Fruit fly (Drosophila melanogaster) whole organism, embryonic: ENCODE measurements around the gene CG5966.

Experiments used
- ATbp ChIP-seq: fragments of 200-800 bp; sonication (Bioruptor generic); optimal IDR thresholded peaks from 2 replicates; lab custom pipeline; 2017; ENCODE audit warnings: missing biosample characterization, mild to moderate bottlenecking, missing genetic modification characterization, missing genetic modification reagents
- Antp ChIP-seq: fragments of 200-800 bp; sonication (Bioruptor generic); optimal IDR thresholded peaks from 3 replicates; lab custom pipeline; 2016; ENCODE audit warnings: missing biosample characterization, missing genetic modification characterization
- Atf6 ChIP-seq: fragments of 200-800 bp; sonication (Bioruptor generic); IDR thresholded peaks from 2 replicates; pipeline ENCODE4 v1.3.6; 2022; ENCODE audit warnings: missing biosample characterization, missing genetic modification characterization
- CG10321 ChIP-seq: fragments of 200-800 bp; sonication (Bioruptor generic); IDR thresholded peaks from 2 replicates; pipeline ENCODE4 v1.3.6; 2022; ENCODE audit warnings: missing biosample characterization, missing genetic modification characterization
- CG11093 ChIP-seq: fragments of 200-800 bp; sonication (Bioruptor generic); IDR thresholded peaks from 3 replicates; pipeline ENCODE4 v1.3.6; 2022; ENCODE audit warnings: missing biosample characterization, missing genetic modification characterization
- CG11560 ChIP-seq: fragments of 200-800 bp; sonication (Bioruptor generic); IDR thresholded peaks from 3 replicates; pipeline ENCODE4 v1.3.6; 2022; ENCODE audit warnings: missing biosample characterization, missing genetic modification characterization
- CG12769 ChIP-seq: fragments of 200-800 bp; sonication (Bioruptor generic); optimal IDR thresholded peaks from 2 replicates; lab custom pipeline; 2019; ENCODE audit warnings: missing biosample characterization, mild to moderate bottlenecking, missing genetic modification characterization, moderate library complexity
- CG12942 ChIP-seq: fragments of 200-800 bp; sonication (Bioruptor generic); optimal IDR thresholded peaks from 3 replicates; lab custom pipeline; 2016; ENCODE audit warnings: missing biosample characterization, missing genetic modification characterization
- CG13287 ChIP-seq: fragments of 200-800 bp; sonication (Bioruptor generic); IDR thresholded peaks from 2 replicates; pipeline ENCODE4 v1.3.6; 2022; ENCODE audit warnings: missing biosample characterization, missing genetic modification characterization; ENCODE audit not compliant: partially characterized antibody
- CG14441 ChIP-seq: fragments of 200-800 bp; sonication (Bioruptor generic); IDR thresholded peaks from 2 replicates; pipeline ENCODE4 v1.3.6; 2022; ENCODE audit warnings: missing biosample characterization, missing genetic modification characterization
- CG16863 ChIP-seq: fragments of 200-800 bp; sonication (Bioruptor generic); optimal IDR thresholded peaks from 3 replicates; lab custom pipeline; 2016; ENCODE audit warnings: missing biosample characterization, missing genetic modification characterization
- CG17802 ChIP-seq: fragments of 200-800 bp; sonication (Bioruptor generic); optimal IDR thresholded peaks from 2 replicates; lab custom pipeline; 2018; ENCODE audit warnings: missing biosample characterization, mild to moderate bottlenecking, missing genetic modification characterization, moderate library complexity
- CG2129 ChIP-seq: fragments of 200-800 bp; sonication (Bioruptor generic); IDR thresholded peaks from 2 replicates; pipeline ENCODE4 v1.3.6; 2022; ENCODE audit warnings: missing biosample characterization, missing genetic modification characterization; ENCODE audit not compliant: partially characterized antibody
- CG4360 ChIP-seq: fragments of 200-800 bp; sonication (Bioruptor generic); IDR thresholded peaks from 2 replicates; pipeline ENCODE4 v1.3.6; 2022; ENCODE audit warnings: missing biosample characterization, missing genetic modification characterization
- CG43689 ChIP-seq: fragments of 200-800 bp; sonication (Bioruptor generic); IDR thresholded peaks from 2 replicates; pipeline ENCODE4 v1.3.6; 2022; ENCODE audit warnings: missing biosample characterization, missing genetic modification characterization
- CG6254 ChIP-seq: fragments of 200-800 bp; sonication (Bioruptor generic); optimal IDR thresholded peaks from 3 replicates; lab custom pipeline; 2017; ENCODE audit warnings: mild to moderate bottlenecking, missing biosample characterization, missing genetic modification reagents, missing genetic modification characterization
- CG6272 ChIP-seq: fragments of 200-800 bp; sonication (Bioruptor generic); IDR thresholded peaks from 2 replicates; pipeline ENCODE4 v1.3.6; 2022; ENCODE audit warnings: missing biosample characterization, missing genetic modification characterization
- CG6813 ChIP-seq: fragments of 200-800 bp; sonication (Bioruptor generic); optimal IDR thresholded peaks from 2 replicates; lab custom pipeline; 2017; ENCODE audit warnings: missing biosample characterization, missing genetic modification characterization, mild to moderate bottlenecking, moderate library complexity, missing genetic modification reagents
- CG6854 ChIP-seq: fragments of 200-800 bp; sonication (Bioruptor generic); optimal IDR thresholded peaks from 3 replicates; lab custom pipeline; 2017; ENCODE audit warnings: missing biosample characterization, mild to moderate bottlenecking, missing genetic modification characterization
- Dll ChIP-seq: fragments of 200-800 bp; sonication (Bioruptor generic); IDR thresholded peaks from 4 replicates; pipeline ENCODE4 v1.3.6; 2022; ENCODE audit warnings: missing biosample characterization, missing genetic modification characterization; ENCODE audit not compliant: partially characterized antibody
- E2f2 ChIP-seq: fragments of 200-800 bp; sonication (Bioruptor generic); IDR thresholded peaks from 2 replicates; pipeline ENCODE4 v1.3.6; 2022; ENCODE audit warnings: missing biosample characterization, missing genetic modification characterization
- Ets97D ChIP-seq: fragments of 200-800 bp; sonication (Bioruptor generic); optimal IDR thresholded peaks from 3 replicates; lab custom pipeline; 2016; ENCODE audit warnings: missing biosample characterization, missing genetic modification characterization
- GATAe ChIP-seq: fragments of 200-800 bp; sonication (Bioruptor generic); conservative IDR thresholded peaks from 2 replicates; pipeline ENCODE4 v1.3.6; 2022; ENCODE audit warnings: missing biosample characterization, missing genetic modification characterization
- HLH54F ChIP-seq: fragments of 200-800 bp; sonication (Bioruptor generic); optimal IDR thresholded peaks from 3 replicates; lab custom pipeline; 2016; ENCODE audit warnings: missing biosample characterization, missing genetic modification characterization
- Jarid2 ChIP-seq: fragments of 200-800 bp; sonication (Bioruptor generic); optimal IDR thresholded peaks from 3 replicates; lab custom pipeline; 2017; ENCODE audit warnings: mild to moderate bottlenecking, missing biosample characterization, missing genetic modification reagents, missing genetic modification characterization
- Mad ChIP-seq: fragments of 200-800 bp; sonication (Bioruptor generic); optimal IDR thresholded peaks from 2 replicates; lab custom pipeline; 2016; ENCODE audit warnings: missing biosample characterization, missing genetic modification characterization
- Mrtf ChIP-seq: fragments of 200-800 bp; sonication (Bioruptor generic); IDR thresholded peaks from 3 replicates; pipeline ENCODE4 v1.3.6; 2022; ENCODE audit warnings: missing biosample characterization, missing genetic modification characterization
- Neu2 ChIP-seq: fragments of 200-800 bp; sonication (Bioruptor generic); optimal IDR thresholded peaks from 3 replicates; lab custom pipeline; 2016; ENCODE audit warnings: missing biosample characterization, missing genetic modification characterization, borderline replicate concordance
- Optix ChIP-seq: fragments of 200-800 bp; sonication (Bioruptor generic); IDR thresholded peaks from 3 replicates; pipeline ENCODE4 v1.3.6; 2022; ENCODE audit warnings: missing biosample characterization, missing genetic modification characterization
- Spps ChIP-seq: fragments of 200-800 bp; sonication (Bioruptor generic); optimal IDR thresholded peaks from 2 replicates; lab custom pipeline; 2018; ENCODE audit warnings: missing biosample characterization, mild to moderate bottlenecking, missing genetic modification characterization
- Sry-β ChIP-seq: fragments of 200-800 bp; sonication (Bioruptor generic); optimal IDR thresholded peaks from 2 replicates; lab custom pipeline; 2018; ENCODE audit warnings: missing biosample characterization, mild to moderate bottlenecking, missing genetic modification characterization, moderate library complexity
- Trl ChIP-seq, 3 experiments: fragments of >200 bp in 2 of 3; fragments of 200-800 bp in 1 of 3; sonication (Bioruptor generic) in 1 of 3; optimal IDR thresholded peaks; 2 replicates in 1 of 3; 3 replicates in 2 of 3; lab custom pipeline; 2016 to 2017; ENCODE audit warnings: missing biosample characterization in 1 of 3, missing genetic modification characterization in 1 of 3
- bowl ChIP-seq: fragments of 200-800 bp; sonication (Bioruptor generic); IDR thresholded peaks from 2 replicates; pipeline ENCODE4 v1.3.6; 2022; ENCODE audit warnings: missing biosample characterization, missing genetic modification characterization
- br ChIP-seq: fragments of >200 bp; optimal IDR thresholded peaks from 2 replicates; lab custom pipeline; 2017
- crc ChIP-seq: fragments of 200-800 bp; sonication (Bioruptor generic); optimal IDR thresholded peaks from 2 replicates; lab custom pipeline; 2016; ENCODE audit warnings: missing biosample characterization, missing genetic modification characterization
- en ChIP-seq: fragments of 200-800 bp; sonication (Bioruptor generic); optimal IDR thresholded peaks from 2 replicates; lab custom pipeline; 2016; ENCODE audit warnings: missing biosample characterization, missing genetic modification characterization
- esg ChIP-seq: fragments of 200-800 bp; sonication (Bioruptor generic); conservative IDR thresholded peaks from 2 replicates; pipeline ENCODE4 v1.3.6; 2022; ENCODE audit warnings: missing biosample characterization, missing genetic modification characterization
- ftz-f1 ChIP-seq: fragments of 200-800 bp; sonication (Bioruptor generic); optimal IDR thresholded peaks from 2 replicates; lab custom pipeline; 2016; ENCODE audit warnings: missing biosample characterization, missing genetic modification characterization
- ham ChIP-seq: fragments of 200-800 bp; sonication (Bioruptor generic); IDR thresholded peaks from 2 replicates; pipeline ENCODE4 v1.3.6; 2022; ENCODE audit warnings: missing biosample characterization, missing genetic modification characterization
- hb ChIP-seq: fragments of 200-800 bp; sonication (Bioruptor generic); IDR thresholded peaks from 3 replicates; pipeline ENCODE4 v1.3.6; 2022; ENCODE audit warnings: missing biosample characterization, missing genetic modification characterization; ENCODE audit not compliant: partially characterized antibody
- hbn ChIP-seq: fragments of 200-800 bp; sonication (Bioruptor generic); IDR thresholded peaks from 2 replicates; pipeline ENCODE4 v1.3.6; 2022; ENCODE audit warnings: missing biosample characterization, missing genetic modification characterization; ENCODE audit not compliant: partially characterized antibody
- lbe ChIP-seq: fragments of 200-800 bp; sonication (Bioruptor generic); optimal IDR thresholded peaks from 2 replicates; lab custom pipeline; 2016; ENCODE audit warnings: missing biosample characterization, mild to moderate bottlenecking, missing genetic modification characterization
- nmo ChIP-seq: fragments of 200-800 bp; sonication (Bioruptor generic); optimal IDR thresholded peaks from 2 replicates; lab custom pipeline; 2018; ENCODE audit warnings: missing biosample characterization, mild to moderate bottlenecking, missing genetic modification characterization, moderate library complexity
- ranshi ChIP-seq: fragments of 200-800 bp; sonication (Bioruptor generic); IDR thresholded peaks from 2 replicates; pipeline ENCODE4 v1.3.6; 2022; ENCODE audit warnings: missing biosample characterization, missing genetic modification characterization
- row ChIP-seq: fragments of 200-800 bp; sonication (Bioruptor generic); IDR thresholded peaks from 3 replicates; pipeline ENCODE4 v1.3.6; 2022; ENCODE audit warnings: missing biosample characterization, missing genetic modification characterization
- scrt ChIP-seq: fragments of 200-800 bp; sonication (Bioruptor generic); optimal IDR thresholded peaks from 2 replicates; lab custom pipeline; 2018; ENCODE audit warnings: missing biosample characterization, mild to moderate bottlenecking, missing genetic modification characterization, moderate library complexity
- shn ChIP-seq: fragments of 200-800 bp; sonication (Bioruptor generic); optimal IDR thresholded peaks from 3 replicates; lab custom pipeline; 2016; ENCODE audit warnings: missing biosample characterization, missing genetic modification characterization
- tna ChIP-seq: fragments of 200-800 bp; sonication (Bioruptor generic); IDR thresholded peaks from 2 replicates; pipeline ENCODE4 v1.3.6; 2022; ENCODE audit warnings: missing biosample characterization, missing genetic modification characterization; ENCODE audit not compliant: partially characterized antibody
- wek ChIP-seq: fragments of 200-800 bp; sonication (Bioruptor generic); optimal IDR thresholded peaks from 3 replicates; lab custom pipeline; 2018; ENCODE audit warnings: missing biosample characterization, mild to moderate bottlenecking, missing genetic modification characterization, moderate library complexity

The CG5966 gene

DNA sequence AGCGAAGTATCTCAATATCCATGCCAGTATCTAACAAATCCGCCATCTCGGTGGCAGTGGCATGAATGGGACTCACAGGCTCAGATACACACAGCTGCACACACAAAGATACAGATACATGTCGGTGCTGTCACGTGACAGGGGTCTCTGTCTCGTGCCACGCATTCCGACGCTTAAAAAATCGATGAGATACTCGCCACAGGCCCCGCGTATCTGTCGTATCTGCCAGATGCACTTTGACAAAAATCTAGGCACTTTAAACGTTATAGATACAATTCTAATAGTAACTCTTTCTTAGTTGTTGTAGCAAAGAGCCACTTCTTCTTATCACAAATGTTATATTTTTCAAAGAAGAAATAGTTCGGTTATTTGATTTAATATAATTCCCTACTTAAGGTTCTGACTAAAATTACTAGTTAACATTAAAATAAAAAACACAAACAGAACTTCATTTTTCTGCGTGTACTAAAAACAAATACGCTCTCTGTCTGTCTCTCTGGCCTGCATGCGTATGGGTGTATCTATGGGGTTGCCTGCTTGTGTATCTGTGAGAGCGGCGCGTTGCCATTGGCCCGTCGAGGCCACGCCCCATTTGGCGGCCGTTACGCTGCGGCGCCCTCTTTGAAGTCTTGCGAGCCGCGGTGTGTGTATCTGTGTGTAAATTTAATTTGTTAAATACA, 12.3 kb downstream of the CG5966 start, which contains the start of gene CG4766 (continued):
- TF ChIP-seq tna (GFP tag; lab: Robert Waterston, UW) (no peak), CG6813 (GFP tag; lab: Kevin White, UChicago) (peak; percentile 75), ham (no peak), CG2129 (GFP tag; lab: Robert Waterston, UW) (no peak), ATbp (GFP tag; lab: Kevin White, UChicago) (peak; percentile 82), br (lab: Kevin White, UChicago) (no peak), esg (GFP tag; lab: Robert Waterston, UW) (peak; percentile 62; the same call in 1 of the 2 replicates), CG11093 (peak; percentile 71; the same call in 1 of the 3 replicates), Jarid2 (peak; percentile 61), bowl (GFP tag; lab: Robert Waterston, UW) (peak; percentile 44; the same call in 1 of the 2 replicates), ranshi (peak; percentile 74), Mad (peak; percentile 69), Antp (GFP tag; lab: Kevin White, UChicago) (peak; percentile 78), CG43689 (GFP tag; lab: Robert Waterston, UW) (0 out of 2 replicates have a peak, but pooled peaks have one; percentile 22), CG6254 (GFP tag; lab: Kevin White, UChicago) (peak; percentile 84), row (GFP tag; lab: Robert Waterston, UW) (peak; percentile 92), hb (GFP tag; lab: Robert Waterston, UW) (no peak), Mrtf (GFP tag; lab: Robert Waterston, UW) (peak; percentile 51; the same call in 1 of the 3 replicates), CG17802 (peak; percentile 19), Atf6 (GFP tag; lab: Robert Waterston, UW) (peak; percentile 69; the same call in 1 of the 2 replicates), ftz-f1 (GFP tag; lab: Kevin White, UChicago) (no peak), CG4360 (GFP tag; lab: Robert Waterston, UW) (no peak), CG13287 (GFP tag; lab: Robert Waterston, UW) (no peak), Spps (tag; lab: Kevin White, UChicago) (peak; percentile 86), nmo (peak; percentile 93), hbn (no peak), scrt (GFP tag; lab: Kevin White, UChicago) (peak; percentile 71), GATAe (no peak), CG11560 (tag; lab: Robert Waterston, UW) (no peak), CG10321 (0 out of 2 replicates have a peak, but pooled peaks have one; percentile 31), en (GFP tag; lab: Kevin White, UChicago) (peak; percentile 72), E2f2 (GFP tag; lab: Robert Waterston, UW) (peak; percentile 69), shn (GFP tag; lab: Kevin White, UChicago) (peak; percentile 83), Optix (no peak), Sry-β (GFP tag; lab: Kevin White, UChicago) (peak; percentile 14), crc (GFP tag; lab: Kevin White, UChicago) (peak; percentile 81), Neu2 (GFP tag; lab: Kevin White, UChicago) (peak; percentile 4), wek (peak; percentile 45), Trl (optimal IDR thresholded peaks at IDR 0.05; lab: Kevin White, UChicago) (peak; percentile 59 to 70), Trl (GFP tag; optimal IDR thresholded peaks at IDR 0.05; lab: Kevin White, UChicago) (peak; percentile 88), Ets97D (GFP tag; lab: Kevin White, UChicago) (peak; percentile 36), Dll (GFP tag; lab: Robert Waterston, UW) (no peak), CG14441 (GFP tag; lab: Robert Waterston, UW) (peak; percentile 56), CG16863 (GFP tag; lab: Kevin White, UChicago) (peak; percentile 85), HLH54F (peak; percentile 72), CG6272 (GFP tag; lab: Robert Waterston, UW) (peak; percentile 50), lbe (GFP tag; lab: Kevin White, UChicago) (peak; percentile 72), CG12769 (tag; lab: Kevin White, UChicago) (peak; percentile 64), CG12942 (GFP tag; lab: Kevin White, UChicago) (peak; percentile 63), CG6854 (GFP tag; lab: Kevin White, UChicago) (peak; percentile 49)
